Worm (Caenorhabditis elegans): ENCODE data around the gene gpa-13.

gpa-13 gene

ce11 chrV:12728062-12728665 is 26.6 kb downstream of the gpa-13 start, which contains the start of the genes rpl-28 and mrpl-49 (continued):
- TF ChIP-seq attf-4 (tag; optimal IDR thresholded peaks at IDR 0.05): no peak

DNA sequence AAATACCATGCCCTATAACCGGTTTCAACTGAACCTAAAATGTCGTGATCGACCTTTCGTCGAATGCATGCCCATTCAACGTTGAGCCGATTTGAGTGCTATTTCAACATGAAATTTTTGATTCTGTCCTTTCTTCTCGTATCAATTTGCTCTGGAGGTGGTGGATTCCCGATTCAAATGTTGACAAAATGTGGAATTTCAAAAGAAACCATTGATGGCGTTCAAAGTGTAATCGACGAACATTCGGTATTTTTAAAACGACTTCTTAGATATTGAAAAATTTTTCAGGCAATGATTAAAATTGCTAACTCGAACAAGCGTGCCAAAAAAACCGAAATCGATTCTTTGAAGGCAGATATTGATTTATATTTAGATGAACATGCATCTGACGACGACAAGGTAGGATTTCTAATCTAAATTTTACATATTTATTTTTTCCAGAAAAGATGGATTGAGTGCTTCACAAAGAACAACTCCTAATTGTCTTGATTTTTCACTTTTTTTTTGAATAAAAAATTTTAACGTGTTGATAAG is 27.6 kb downstream of the gpa-13 start, which contains the start of gene R11D1.13:
TSS of gene R11D1.13 (plus strand) at position 51 of the 534 bp plus-strand sequence.
- TF ChIP-seq nhr-111 (GFP tag; optimal IDR thresholded peaks at IDR 0.05): no peak
- TF ChIP-seq madf-9 (GFP tag; conservative IDR thresholded peaks at IDR 0.05): no peak
- TF ChIP-seq nhr-28 (tag; optimal IDR thresholded peaks at IDR 0.05): no peak
- TF ChIP-seq sdz-12 (GFP tag; optimal IDR thresholded peaks at IDR 0.05): no peak
- TF ChIP-seq set-16 (GFP tag; IDR thresholded peaks at IDR 0.05): no peak
- peak; percentile 36; the same call in 1 of the 2 replicates for TF ChIP-seq lin-38 (GFP tag; IDR thresholded peaks at IDR 0.05)
- TF ChIP-seq F37D6.2 (tag; optimal IDR thresholded peaks at IDR 0.05): no peak
- 0 out of 2 replicates have a peak, but pooled peaks have one; percentile 46 for TF ChIP-seq daf-19 (GFP tag; conservative IDR thresholded peaks at IDR 0.05)
- no peak for TF ChIP-seq cey-2 (tag; optimal IDR thresholded peaks at IDR 0.05; ENCODE audit: borderline replicate concordance, insufficient read depth)
- TF ChIP-seq egl-43 (GFP tag; IDR thresholded peaks at IDR 0.05): no peak
- no peak for TF ChIP-seq madf-5 (GFP tag; IDR thresholded peaks at IDR 0.05)
- no peak for TF ChIP-seq nhr-102 (tag; optimal IDR thresholded peaks at IDR 0.05)
- TF ChIP-seq Y48G9A.11 (GFP tag; IDR thresholded peaks at IDR 0.05): peak; percentile 31; the same call in 1 of the 2 replicates
- TF ChIP-seq daf-16 (GFP tag; optimal IDR thresholded peaks at IDR 0.05): no peak
- no peak for TF ChIP-seq daf-16 (tag; optimal IDR thresholded peaks at IDR 0.05)
- TF ChIP-seq mdl-1 (tag; optimal IDR thresholded peaks at IDR 0.05): no peak
- no peak for TF ChIP-seq unc-62 (GFP tag; optimal IDR thresholded peaks at IDR 0.05 in 1 of 2)
- no peak for TF ChIP-seq unc-62 (tag; optimal IDR thresholded peaks at IDR 0.05)

- no peak for TF ChIP-seq zfp-3 (GFP tag; conservative IDR thresholded peaks at IDR 0.05)
- TF ChIP-seq tag-97 (GFP tag; IDR thresholded peaks at IDR 0.05): no peak
- TF ChIP-seq mdt-29 (GFP tag; IDR thresholded peaks at IDR 0.05): no peak
- no peak for TF ChIP-seq hlh-11 (tag; optimal IDR thresholded peaks at IDR 0.05)
- no peak for TF ChIP-seq pha-4 (GFP tag; IDR thresholded peaks at IDR 0.05)
- TF ChIP-seq pha-4 (tag; optimal IDR thresholded peaks at IDR 0.05): no peak
- TF ChIP-seq nhr-25 (tag; optimal IDR thresholded peaks at IDR 0.05; ENCODE audit: borderline replicate concordance, insufficient read depth): no peak
- TF ChIP-seq lin-38 (GFP tag; IDR thresholded peaks at IDR 0.05): no peak
- no peak for TF ChIP-seq fos-1 (tag; optimal IDR thresholded peaks at IDR 0.05)
- TF ChIP-seq nhr-48 (tag; optimal IDR thresholded peaks at IDR 0.05): no peak
- no peak for TF ChIP-seq dve-1 (tag; optimal IDR thresholded peaks at IDR 0.05; ENCODE audit: insufficient read depth)
- no peak for TF ChIP-seq egl-27 (tag; optimal IDR thresholded peaks at IDR 0.05)
- TF ChIP-seq F49E8.2 (tag; optimal IDR thresholded peaks at IDR 0.05; ENCODE audit: borderline replicate concordance): no peak
- no peak for TF ChIP-seq dpl-1 (GFP tag; optimal IDR thresholded peaks at IDR 0.05)
- TF ChIP-seq Y5F2A.4 (GFP tag; optimal IDR thresholded peaks at IDR 0.05): no peak
- TF ChIP-seq nhr-11 (tag; optimal IDR thresholded peaks at IDR 0.05): no peak
- TF ChIP-seq gei-8 (GFP tag; optimal IDR thresholded peaks at IDR 0.05): no peak
- no peak for TF ChIP-seq mxl-3 (GFP tag; optimal IDR thresholded peaks at IDR 0.05)
- no peak for TF ChIP-seq snpc-4 (tag; optimal IDR thresholded peaks at IDR 0.05)
- no peak for TF ChIP-seq F44E2.7 (GFP tag; IDR thresholded peaks at IDR 0.05)
- no peak for TF ChIP-seq ZK337.2 (GFP tag; IDR thresholded peaks at IDR 0.05)
Observed at ce11 chrV:12725893-12726292, 28.8 kb downstream of the gpa-13 start, which contains the start of gene R11D1.12. Gene R11D1.12 (minus strand): TSS chrV:12725993.
